Fruit fly (Drosophila melanogaster) S2 (cell line): ENCODE measurements around the gene CG6999.

Experiments used
- CG8478 ChIP-seq: fragments of >200 bp; optimal IDR thresholded peaks from 2 replicates; lab custom pipeline; 2018
- CTCF ChIP-seq, 2 experiments: fragments of >200 bp; optimal IDR thresholded peaks; 2 replicates each; lab custom pipeline; 2018

DNA sequence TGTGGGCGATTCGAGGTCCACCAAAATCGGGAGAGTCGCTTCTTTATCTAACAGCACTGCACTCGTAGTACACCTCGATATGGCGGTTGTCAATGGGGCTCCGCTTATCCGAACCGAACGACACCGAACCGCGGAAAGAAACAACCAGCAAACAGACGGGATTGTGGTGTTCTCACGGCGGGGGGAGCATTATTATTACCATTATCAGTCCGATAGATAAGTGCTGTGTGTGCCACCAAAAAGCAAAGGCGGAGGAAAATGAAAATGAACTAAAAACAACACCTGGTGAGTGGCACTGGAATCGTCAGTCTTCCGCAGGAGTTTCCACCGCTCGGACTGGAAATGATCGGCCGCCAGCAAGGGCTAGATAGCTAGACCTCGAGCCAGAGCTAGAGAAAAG is 20.2 kb downstream of the CG6999 start, which contains the start of gene AP-1gamma:
- no peak for TF ChIP-seq CTCF (optimal IDR thresholded peaks at IDR 0.05; lab: Kevin White, UChicago)
- no peak for TF ChIP-seq CG8478 (lab: Kevin White, UChicago)
